Worm (Caenorhabditis elegans) whole organism, L3 larva: Measurements from ENCODE around the gene F08H9.3.

ENCODE experiments used
- elt-2 ChIP-seq: sonication (generic microtip); optimal IDR thresholded peaks from 2 replicates; lab custom pipeline; 2016; ENCODE audit warnings: missing genetic modification reagents, mild to moderate bottlenecking, missing genetic modification characterization, missing compliant biosample characterization
- elt-3 ChIP-seq, 3 experiments: fragments of 150-350 bp in 1 of 3; sonication (generic microtip) in 2 of 3; optimal IDR thresholded peaks; 2 replicates in 2 of 3; 4 replicates in 1 of 3; lab custom pipeline; 2014 to 2017; ENCODE audit warnings: missing biosample characterization in 3 of 3, missing genetic modification characterization in 3 of 3
- nhr-67 ChIP-seq: fragments of 150-350 bp; optimal IDR thresholded peaks from 2 replicates; lab custom pipeline; 2014; ENCODE audit warnings: missing biosample characterization, missing genetic modification characterization
- nhr-77 ChIP-seq: fragments of 150-350 bp; optimal IDR thresholded peaks from 2 replicates; lab custom pipeline; 2014; ENCODE audit warnings: missing biosample characterization, missing genetic modification characterization
- unc-62 ChIP-seq: fragments of 150-350 bp; sonication (generic microtip); optimal IDR thresholded peaks from 4 replicates; lab custom pipeline; 2014; ENCODE audit warnings: missing biosample characterization, missing genetic modification reagents, missing genetic modification characterization
- ztf-11 ChIP-seq: fragments of 150-350 bp; optimal IDR thresholded peaks from 2 replicates; lab custom pipeline; 2014; ENCODE audit warnings: missing biosample characterization, missing genetic modification characterization

- no peak for TF ChIP-seq unc-62 (GFP tag; lab: Kevin White, UChicago)
- no peak for TF ChIP-seq elt-3 (tag; optimal IDR thresholded peaks at IDR 0.05; lab: Kevin White, UChicago)
- no peak for TF ChIP-seq ztf-11 (tag; lab: Kevin White, UChicago)
- TF ChIP-seq nhr-77 (tag; lab: Kevin White, UChicago), result no peak
- TF ChIP-seq nhr-67 (tag; lab: Kevin White, UChicago), result no peak
- peak; percentile 6 for TF ChIP-seq elt-2 (tag; lab: Kevin White, UChicago)
Observed at ce11 chrV:14422317-14422716, 40.8 kb downstream of the F08H9.3 start, which contains the start of gene pas-1.
